Worm (Caenorhabditis elegans) whole organism, late embryonic: ENCODE data around the gene clec-28.

ENCODE experiments used
- F13H6.1 ChIP-seq: sonication (generic microtip); optimal IDR thresholded peaks from 2 replicates; lab custom pipeline; 2016; ENCODE audit warnings: missing genetic modification characterization, missing compliant biosample characterization
- K02D7.2 ChIP-seq: sonication (generic microtip); optimal IDR thresholded peaks from 2 replicates; lab custom pipeline; 2017; ENCODE audit warnings: mild to moderate bottlenecking, missing genetic modification characterization, missing compliant biosample characterization
- Y22D7AL.16 ChIP-seq: sonication (generic microtip); optimal IDR thresholded peaks from 2 replicates; lab custom pipeline; 2016; ENCODE audit warnings: missing genetic modification characterization, missing compliant biosample characterization
- ahr-1 ChIP-seq: sonication (generic microtip); optimal IDR thresholded peaks from 2 replicates; lab custom pipeline; 2016; ENCODE audit warnings: missing genetic modification characterization, missing compliant biosample characterization
- ceh-2 ChIP-seq: sonication (generic microtip); optimal IDR thresholded peaks from 2 replicates; lab custom pipeline; 2016; ENCODE audit warnings: missing genotype, missing genetic modification characterization, missing compliant biosample characterization
- ets-4 ChIP-seq: sonication (generic microtip); optimal IDR thresholded peaks from 2 replicates; lab custom pipeline; 2016; ENCODE audit warnings: missing genetic modification characterization, missing compliant biosample characterization
- fkh-6 ChIP-seq: sonication (generic microtip); optimal IDR thresholded peaks from 2 replicates; lab custom pipeline; 2016; ENCODE audit warnings: missing genetic modification characterization, missing compliant biosample characterization
- syd-9 ChIP-seq: sonication (generic microtip); optimal IDR thresholded peaks from 2 replicates; lab custom pipeline; 2016; ENCODE audit warnings: mild to moderate bottlenecking, missing genetic modification characterization, moderate library complexity, missing compliant biosample characterization
- unc-55 ChIP-seq: sonication (generic microtip); optimal IDR thresholded peaks from 2 replicates; lab custom pipeline; 2017; ENCODE audit warnings: missing biosample characterization, missing genetic modification reagents, missing genetic modification characterization

- TF ChIP-seq Y22D7AL.16 (no peak), ets-4 (tag; lab: Kevin White, UChicago) (no peak), ceh-2 (tag; lab: Kevin White, UChicago) (no peak), fkh-6 (tag; lab: Kevin White, UChicago) (no peak), unc-55 (GFP tag; lab: Kevin White, UChicago) (no peak), K02D7.2 (tag; lab: Kevin White, UChicago) (no peak), ahr-1 (no peak), syd-9 (tag; lab: Kevin White, UChicago) (no peak), F13H6.1 (no peak)
These were observed 50.6 kb downstream of the clec-28 start, which contains the start of gene F09C6.10 for ce11 chrV:16916079-16916478.
